Fruit fly (Drosophila melanogaster): ENCODE data around the gene CG1492.

The CG1492 gene

DNA sequence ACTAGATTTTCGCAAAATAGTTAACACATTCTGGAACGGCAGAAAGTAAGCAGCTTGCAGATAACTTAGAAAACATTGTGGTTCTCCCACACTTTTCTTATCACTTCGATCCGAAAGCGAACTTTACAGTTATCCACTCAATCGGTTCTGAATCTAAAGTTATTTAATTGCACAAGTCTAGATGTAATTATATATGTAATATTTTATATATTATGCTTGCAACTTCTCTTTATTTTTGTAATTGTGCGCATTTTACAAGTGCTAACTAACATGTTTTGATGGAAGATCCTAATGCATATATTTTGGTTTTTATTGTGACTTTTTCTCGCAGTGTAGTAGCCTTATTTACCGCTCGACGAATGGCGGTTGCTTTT, 7.6 kb downstream of the CG1492 start (continued):
- TF ChIP-seq Eip74EF (GFP tag; optimal IDR thresholded peaks at IDR 0.05) (peak in 1 of 2 experiments; percentile 4), D19B (GFP tag; optimal IDR thresholded peaks at IDR 0.05) (no peak), CG11456 (GFP tag; IDR thresholded peaks at IDR 0.05) (no peak), fd96Cb (tag; optimal IDR thresholded peaks at IDR 0.05) (peak; percentile 1), CG11093 (GFP tag; IDR thresholded peaks at IDR 0.05) (no peak), CG18599 (GFP tag; optimal IDR thresholded peaks at IDR 0.05) (no peak), CG17829 (tag; optimal IDR thresholded peaks at IDR 0.05) (no peak), CoRest (tag; optimal IDR thresholded peaks at IDR 0.05) (peak; percentile 61), CG12659 (GFP tag; optimal IDR thresholded peaks at IDR 0.05) (peak; percentile 50), tna (GFP tag; IDR thresholded peaks at IDR 0.05; ENCODE audit: partially characterized antibody) (no peak), CG8089 (GFP tag; optimal IDR thresholded peaks at IDR 0.05) (no peak), H15 (GFP tag; IDR thresholded peaks at IDR 0.05) (no peak), CG10959 (GFP tag; IDR thresholded peaks at IDR 0.05) (no peak), CG15601 (tag; optimal IDR thresholded peaks at IDR 0.05) (no peak), Drgx (GFP tag; IDR thresholded peaks at IDR 0.05) (0 out of 2 replicates have a peak, but pooled peaks have one; percentile 8), usp (GFP tag; optimal IDR thresholded peaks at IDR 0.05) (no peak), CG6175 (GFP tag; IDR thresholded peaks at IDR 0.05) (no peak), shn (GFP tag; optimal IDR thresholded peaks at IDR 0.05) (no peak), CG5180 (GFP tag; optimal IDR thresholded peaks at IDR 0.05) (no peak), Bteb2 (GFP tag; optimal IDR thresholded peaks at IDR 0.05) (no peak), kah (GFP tag; optimal IDR thresholded peaks at IDR 0.05) (no peak), Sry-β (GFP tag; optimal IDR thresholded peaks at IDR 0.05) (no peak), crc (GFP tag; optimal IDR thresholded peaks at IDR 0.05) (no peak), CG16863 (GFP tag; optimal IDR thresholded peaks at IDR 0.05) (no peak), kay (GFP tag; optimal IDR thresholded peaks at IDR 0.05) (no peak), CG11723 (GFP tag; optimal IDR thresholded peaks at IDR 0.05) (peak; percentile 30), Dp (GFP tag; optimal IDR thresholded peaks at IDR 0.05) (no peak), al (GFP tag; IDR thresholded peaks at IDR 0.05) (no peak), CG17361 (GFP tag; IDR thresholded peaks at IDR 0.05) (peak; percentile 79), CG13894 (tag; optimal IDR thresholded peaks at IDR 0.05) (no peak), Ets65A (GFP tag) (no peak), CG6654 (GFP tag; optimal IDR thresholded peaks at IDR 0.05) (no peak), TFAM (GFP tag; optimal IDR thresholded peaks at IDR 0.05) (no peak), CG34422 (GFP tag; IDR thresholded peaks at IDR 0.05) (no peak), tx (GFP tag; optimal IDR thresholded peaks at IDR 0.05) (no peak), CG16779 (GFP tag; IDR thresholded peaks at IDR 0.05) (no peak), CG17359 (tag; optimal IDR thresholded peaks at IDR 0.05) (peak; percentile 10), CG7556 (GFP tag; optimal IDR thresholded peaks at IDR 0.05) (peak; percentile 67), Fer1 (GFP tag; optimal IDR thresholded peaks at IDR 0.05) (peak; percentile 0), B-H1 (GFP tag; IDR thresholded peaks at IDR 0.05) (0 out of 3 replicates have a peak, but pooled peaks have one; percentile 8), Pdp1 (GFP tag; optimal IDR thresholded peaks at IDR 0.05) (no peak), CG17186 (GFP tag; optimal IDR thresholded peaks at IDR 0.05) (no peak), CG18619 (GFP tag; optimal IDR thresholded peaks at IDR 0.05) (no peak), nau (GFP tag; optimal IDR thresholded peaks at IDR 0.05) (no peak), CG10209 (GFP tag; optimal IDR thresholded peaks at IDR 0.05) (peak; percentile 36), Sox102F (GFP tag; optimal IDR thresholded peaks at IDR 0.05) (peak; percentile 38), CG18262 (tag; optimal IDR thresholded peaks at IDR 0.05) (peak; percentile 54), grau (tag; optimal IDR thresholded peaks at IDR 0.05) (peak; percentile 45), CG4282 (GFP tag; optimal IDR thresholded peaks at IDR 0.05) (no peak), ems (GFP tag; optimal IDR thresholded peaks at IDR 0.05) (no peak), schlank (tag; optimal IDR thresholded peaks at IDR 0.05) (no peak)

Measured in whole organism, embryonic.